Worm (Caenorhabditis elegans): ENCODE data around the gene tth-1.

- TF ChIP-seq ceh-13 (GFP tag; optimal IDR thresholded peaks at IDR 0.05), result no peak
- no peak for TF ChIP-seq hmbx-1 (tag; optimal IDR thresholded peaks at IDR 0.05)
- no peak for TF ChIP-seq F13C5.2 (tag; optimal IDR thresholded peaks at IDR 0.05)
- no peak for TF ChIP-seq ama-1 (optimal IDR thresholded peaks at IDR 0.05)
- TF ChIP-seq tbx-37 (GFP tag; conservative IDR thresholded peaks at IDR 0.05), result no peak
Observed at ce11 chrX:8455590-8456166, 32.1 kb upstream of the tth-1 start, which contains the start of gene dpy-6.
